Worm (Caenorhabditis elegans) whole organism, early embryonic: Measurements from ENCODE around the gene oac-3.

Experiments used
- B0310.2 ChIP-seq: sonication (generic microtip); optimal IDR thresholded peaks from 2 replicates; lab custom pipeline; 2016; ENCODE audit warnings: mild to moderate bottlenecking, missing genetic modification characterization, missing compliant biosample characterization
- F13C5.2 ChIP-seq: sonication (generic microtip); optimal IDR thresholded peaks from 2 replicates; lab custom pipeline; 2017; ENCODE audit warnings: mild to moderate bottlenecking, missing genetic modification characterization, inconsistent platforms, missing compliant biosample characterization
- aly-1 ChIP-seq: sonication (generic microtip); optimal IDR thresholded peaks from 2 replicates; lab custom pipeline; 2016; ENCODE audit warnings: missing genetic modification characterization, missing compliant biosample characterization
- ama-1 ChIP-seq: fragments of 150-350 bp; optimal IDR thresholded peaks from 2 replicates; lab custom pipeline; 2014
- ceh-13 ChIP-seq: fragments of 200-800 bp; sonication (Bioruptor generic); optimal IDR thresholded peaks from 2 replicates; lab custom pipeline; 2018; ENCODE audit warnings: mild to moderate bottlenecking, missing genetic modification characterization, missing compliant biosample characterization
- ceh-36 ChIP-seq: sonication (generic microtip); optimal IDR thresholded peaks from 2 replicates; lab custom pipeline; 2016; ENCODE audit warnings: missing genetic modification characterization, inconsistent platforms, missing compliant biosample characterization
- ets-7 ChIP-seq: sonication (generic microtip); optimal IDR thresholded peaks from 2 replicates; lab custom pipeline; 2016; ENCODE audit warnings: missing genotype, missing genetic modification characterization, missing compliant biosample characterization
- flt-1 ChIP-seq: fragments of 200-800 bp; sonication (Bioruptor generic); IDR thresholded peaks from 2 replicates; pipeline ENCODE4 v1.3.6; 2022; ENCODE audit warnings: missing genetic modification characterization, missing compliant biosample characterization
- hmbx-1 ChIP-seq: sonication (generic microtip); optimal IDR thresholded peaks from 2 replicates; lab custom pipeline; 2016; ENCODE audit warnings: mild to moderate bottlenecking, missing genetic modification characterization, missing compliant biosample characterization
- hmg-4 ChIP-seq: fragments of 200-800 bp; sonication (Bioruptor generic); optimal IDR thresholded peaks from 2 replicates; lab custom pipeline; 2018; ENCODE audit warnings: mild to moderate bottlenecking, missing genetic modification characterization, missing compliant biosample characterization
- hnd-1 ChIP-seq: sonication (generic microtip); optimal IDR thresholded peaks from 2 replicates; lab custom pipeline; 2016; ENCODE audit warnings: missing genetic modification characterization, missing compliant biosample characterization
- pes-1 ChIP-seq: fragments of 200-800 bp; sonication (Bioruptor generic); IDR thresholded peaks from 2 replicates; pipeline ENCODE4 v1.3.6; 2022; ENCODE audit warnings: missing genetic modification reagents, missing genetic modification characterization, missing compliant biosample characterization
- scrt-1 ChIP-seq: fragments of 200-800 bp; sonication (Bioruptor generic); IDR thresholded peaks from 2 replicates; pipeline ENCODE4 v1.3.6; 2022; ENCODE audit warnings: missing genetic modification characterization, missing compliant biosample characterization
- sea-1 ChIP-seq: fragments of 200-800 bp; sonication (Bioruptor generic); conservative IDR thresholded peaks from 2 replicates; pipeline ENCODE4 v1.3.6; 2022; ENCODE audit warnings: missing genetic modification characterization, missing compliant biosample characterization
- tbx-11 ChIP-seq: fragments of 200-800 bp; sonication (Bioruptor generic); IDR thresholded peaks from 2 replicates; pipeline ENCODE4 v1.3.6; 2022; ENCODE audit warnings: missing genetic modification characterization, missing compliant biosample characterization
- tbx-37 ChIP-seq: fragments of 200-800 bp; sonication (Bioruptor generic); conservative IDR thresholded peaks from 2 replicates; pipeline ENCODE4 v1.3.6; 2022; ENCODE audit warnings: missing genetic modification reagents, missing genetic modification characterization, missing compliant biosample characterization
- tra-4 ChIP-seq: sonication (generic microtip); optimal IDR thresholded peaks from 2 replicates; lab custom pipeline; 2017; ENCODE audit warnings: missing genetic modification characterization, missing compliant biosample characterization

The oac-3 gene

ce11 chrV:13902495-13902894, 3.2 kb downstream of the oac-3 start, which contains the start of gene C06B3.1:
Gene C06B3.1 (plus strand): TSS chrV:13902795.
- TF ChIP-seq ets-7 (tag; lab: Kevin White, UChicago), result no peak
- no peak for TF ChIP-seq aly-1 (tag; lab: Kevin White, UChicago)
- TF ChIP-seq F13C5.2 (tag; lab: Kevin White, UChicago), result no peak
- no peak for TF ChIP-seq ceh-36 (tag; lab: Kevin White, UChicago)
- TF ChIP-seq ceh-13 (GFP tag; lab: Kevin White, UChicago), result no peak
- TF ChIP-seq ama-1 (lab: Kevin White, UChicago), result no peak
- TF ChIP-seq hmg-4 (GFP tag; lab: Kevin White, UChicago), result no peak
- TF ChIP-seq pes-1 (GFP tag; lab: Robert Waterston, UW), result no peak
- no peak for TF ChIP-seq flt-1 (GFP tag; lab: Robert Waterston, UW)
- no peak for TF ChIP-seq hmbx-1
- no peak for TF ChIP-seq scrt-1 (GFP tag; lab: Robert Waterston, UW)
- no peak for TF ChIP-seq hnd-1 (tag; lab: Kevin White, UChicago)

DNA sequence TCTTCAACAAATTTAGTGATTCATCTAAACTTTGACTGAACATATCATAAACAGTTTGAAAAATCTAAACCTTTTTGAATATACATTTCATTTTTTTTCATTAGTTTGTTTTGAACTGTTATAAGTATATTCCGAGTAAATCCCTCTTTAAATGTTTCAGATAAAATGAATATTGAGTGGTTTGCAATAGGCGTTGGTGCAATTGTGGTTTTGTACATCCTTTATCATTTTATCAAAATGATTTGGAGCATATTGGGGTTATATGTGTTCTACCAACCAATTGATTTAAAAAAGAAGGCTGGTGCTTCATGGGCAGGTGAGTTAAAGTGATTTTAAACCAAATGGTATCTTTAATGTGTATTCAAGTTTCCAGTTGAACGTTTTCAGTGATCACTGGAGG, 5.1 kb downstream of the oac-3 start, which contains the start of gene stdh-3:
Gene stdh-3, plus strand, starts transcription at position 166 of the 400 bp plus-strand sequence.
- TF ChIP-seq ets-7 (tag; lab: Kevin White, UChicago), result no peak
- no peak for TF ChIP-seq ama-1 (lab: Kevin White, UChicago)
- no peak for TF ChIP-seq sea-1 (GFP tag; lab: Robert Waterston, UW)
- TF ChIP-seq F13C5.2 (tag; lab: Kevin White, UChicago), result no peak
- no peak for TF ChIP-seq ceh-36 (tag; lab: Kevin White, UChicago)
- no peak for TF ChIP-seq tbx-11 (GFP tag; lab: Robert Waterston, UW)
- no peak for TF ChIP-seq flt-1 (GFP tag; lab: Robert Waterston, UW)
- TF ChIP-seq aly-1 (tag; lab: Kevin White, UChicago), result no peak

ce11 chrV:13906166-13906565, 6.9 kb downstream of the oac-3 start, which contains the start of gene stdh-1:
Gene stdh-1 (plus strand): TSS chrV:13906492.
- no peak for TF ChIP-seq sea-1 (GFP tag; lab: Robert Waterston, UW)
- no peak for TF ChIP-seq ama-1 (lab: Kevin White, UChicago)
- TF ChIP-seq hnd-1 (tag; lab: Kevin White, UChicago), result no peak
- TF ChIP-seq hmbx-1, result no peak
- TF ChIP-seq aly-1 (tag; lab: Kevin White, UChicago), result no peak

DNA sequence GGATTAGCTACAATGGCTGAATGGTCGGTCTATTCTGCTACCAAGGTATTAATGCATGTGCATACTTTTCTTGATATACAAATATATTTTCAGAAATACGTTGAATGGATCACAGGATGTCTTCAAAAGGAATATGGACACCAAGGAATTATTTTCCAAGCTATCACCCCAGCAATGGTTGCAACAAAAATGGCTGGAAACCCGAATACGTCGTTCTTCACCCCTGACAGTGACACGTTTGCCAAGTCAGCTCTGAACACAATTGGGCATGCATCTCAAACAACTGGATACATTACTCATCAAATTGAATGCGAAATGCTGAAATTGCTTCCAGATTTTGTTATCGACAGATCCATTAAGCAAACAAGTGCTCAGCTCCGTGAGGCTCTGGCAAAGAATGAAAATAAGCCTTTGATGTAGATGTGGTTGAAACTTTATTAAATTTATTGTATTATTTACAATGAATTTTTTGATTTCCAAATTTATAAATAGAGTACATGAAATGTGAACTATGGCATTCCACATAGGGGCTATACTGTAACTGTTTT, 8.3 kb downstream of the oac-3 start:
- TF ChIP-seq F13C5.2 (tag; lab: Kevin White, UChicago) (no peak), hnd-1 (tag; lab: Kevin White, UChicago) (no peak), ets-7 (tag; lab: Kevin White, UChicago) (no peak), scrt-1 (GFP tag; lab: Robert Waterston, UW) (no peak), ceh-13 (GFP tag; lab: Kevin White, UChicago) (no peak), tbx-11 (GFP tag; lab: Robert Waterston, UW) (no peak), hmbx-1 (no peak), tbx-37 (GFP tag; lab: Robert Waterston, UW) (no peak), ama-1 (lab: Kevin White, UChicago) (no peak), ceh-36 (tag; lab: Kevin White, UChicago) (no peak), pes-1 (GFP tag; lab: Robert Waterston, UW) (no peak), hmg-4 (GFP tag; lab: Kevin White, UChicago) (no peak), B0310.2 (no peak)

DNA sequence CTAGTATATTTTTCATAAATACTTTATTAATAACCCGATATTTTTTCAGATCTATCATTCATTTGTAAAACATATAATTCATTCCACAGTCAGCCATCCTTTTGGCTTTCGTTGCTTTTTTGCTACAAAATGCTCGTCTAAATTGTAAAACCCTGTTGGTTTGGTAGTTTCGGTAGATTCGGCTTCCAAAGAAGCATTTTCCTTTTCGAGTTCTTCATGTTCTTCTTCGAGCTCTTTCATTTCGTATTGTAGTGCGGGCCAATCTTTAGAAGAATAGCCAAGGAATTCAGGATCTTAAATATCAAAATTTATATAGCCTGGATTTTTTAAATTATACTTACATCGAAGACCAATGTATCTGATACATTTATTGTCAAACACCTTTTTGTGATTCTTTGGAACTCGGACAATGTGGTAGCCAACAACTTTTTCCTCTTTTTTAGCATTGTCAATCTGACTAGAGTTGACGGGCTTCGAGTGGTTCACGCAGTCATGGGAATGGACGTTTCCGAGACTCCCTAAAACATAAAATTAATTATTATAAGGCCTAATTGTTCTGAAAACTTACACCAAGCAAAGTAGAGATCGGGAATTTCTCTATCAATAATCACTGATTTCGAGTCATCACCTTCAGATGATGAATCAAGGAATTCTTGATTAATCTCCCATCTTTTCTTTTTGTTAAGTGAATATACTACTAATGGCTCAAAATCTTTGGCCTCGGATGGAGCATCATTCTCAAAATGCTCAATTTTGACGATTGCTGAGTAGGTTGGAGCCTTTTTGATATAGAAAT, 9.0 kb downstream of the oac-3 start:
- TF ChIP-seq hmbx-1, result no peak
- TF ChIP-seq tbx-37 (GFP tag; lab: Robert Waterston, UW), result no peak
- no peak for TF ChIP-seq ama-1 (lab: Kevin White, UChicago)
- no peak for TF ChIP-seq aly-1 (tag; lab: Kevin White, UChicago)
- TF ChIP-seq ceh-13 (GFP tag; lab: Kevin White, UChicago), result no peak
- no peak for TF ChIP-seq hmg-4 (GFP tag; lab: Kevin White, UChicago)

- TF ChIP-seq hmbx-1 (no peak), B0310.2 (no peak), hnd-1 (tag; lab: Kevin White, UChicago) (no peak), tbx-11 (GFP tag; lab: Robert Waterston, UW) (no peak), ceh-13 (GFP tag; lab: Kevin White, UChicago) (no peak), flt-1 (GFP tag; lab: Robert Waterston, UW) (no peak), tra-4 (tag; lab: Kevin White, UChicago) (no peak), aly-1 (tag; lab: Kevin White, UChicago) (no peak), F13C5.2 (tag; lab: Kevin White, UChicago) (no peak), pes-1 (GFP tag; lab: Robert Waterston, UW) (no peak), tbx-37 (GFP tag; lab: Robert Waterston, UW) (no peak), hmg-4 (GFP tag; lab: Kevin White, UChicago) (no peak), scrt-1 (GFP tag; lab: Robert Waterston, UW) (no peak), ama-1 (lab: Kevin White, UChicago) (no peak), ets-7 (tag; lab: Kevin White, UChicago) (no peak), ceh-36 (tag; lab: Kevin White, UChicago) (no peak)
Measured at ce11 chrV:13908916-13909176, 9.5 kb downstream of the oac-3 start, which contains the start of gene C06B3.6. Gene C06B3.6 (minus strand): TSS chrV:13908967.

- TF ChIP-seq ceh-36 (tag; lab: Kevin White, UChicago), result no peak
- no peak for TF ChIP-seq scrt-1 (GFP tag; lab: Robert Waterston, UW)
- TF ChIP-seq hmg-4 (GFP tag; lab: Kevin White, UChicago), result no peak
- TF ChIP-seq sea-1 (GFP tag; lab: Robert Waterston, UW), result no peak
- no peak for TF ChIP-seq tbx-11 (GFP tag; lab: Robert Waterston, UW)
- TF ChIP-seq F13C5.2 (tag; lab: Kevin White, UChicago), result no peak
- no peak for TF ChIP-seq hnd-1 (tag; lab: Kevin White, UChicago)
- no peak for TF ChIP-seq aly-1 (tag; lab: Kevin White, UChicago)
- no peak for TF ChIP-seq tra-4 (tag; lab: Kevin White, UChicago)
- TF ChIP-seq pes-1 (GFP tag; lab: Robert Waterston, UW), result no peak
- TF ChIP-seq flt-1 (GFP tag; lab: Robert Waterston, UW), result no peak
- TF ChIP-seq ama-1 (lab: Kevin White, UChicago), result no peak
Measured at ce11 chrV:13909400-13909799, 10.1 kb downstream of the oac-3 start, which contains the start of gene C06B3.7. Gene C06B3.7 (plus strand): TSS chrV:13909686.
